Fruit fly (Drosophila melanogaster) whole organism, embryonic: ENCODE measurements around the gene CG14220.

Source experiments
- ATbp ChIP-seq: fragments of 200-800 bp; sonication (Bioruptor generic); optimal IDR thresholded peaks from 2 replicates; lab custom pipeline; 2017; ENCODE audit warnings: missing biosample characterization, mild to moderate bottlenecking, missing genetic modification characterization, missing genetic modification reagents
- CG10209 ChIP-seq: fragments of 200-800 bp; sonication (Bioruptor generic); optimal IDR thresholded peaks from 3 replicates; lab custom pipeline; 2017; ENCODE audit warnings: missing biosample characterization, mild to moderate bottlenecking, missing genetic modification characterization, missing genetic modification reagents
- CG10431 ChIP-seq: fragments of 200-800 bp; sonication (Bioruptor generic); optimal IDR thresholded peaks from 3 replicates; lab custom pipeline; 2018; ENCODE audit warnings: missing biosample characterization, mild to moderate bottlenecking, missing genetic modification characterization
- CG10565 ChIP-seq: fragments of 200-800 bp; sonication (Bioruptor generic); optimal IDR thresholded peaks from 3 replicates; lab custom pipeline; 2016; ENCODE audit warnings: missing biosample characterization, mild to moderate bottlenecking, missing genetic modification characterization
- CG12219 ChIP-seq: fragments of 200-800 bp; sonication (Bioruptor generic); optimal IDR thresholded peaks from 3 replicates; lab custom pipeline; 2018; ENCODE audit warnings: missing biosample characterization, mild to moderate bottlenecking, missing genetic modification characterization
- CG13424 ChIP-seq: fragments of 200-800 bp; sonication (Bioruptor generic); optimal IDR thresholded peaks from 2 replicates; lab custom pipeline; 2019; ENCODE audit warnings: missing biosample characterization, mild to moderate bottlenecking, missing genetic modification characterization, moderate library complexity
- CG13624 ChIP-seq: fragments of 200-800 bp; sonication (Bioruptor generic); optimal IDR thresholded peaks from 2 replicates; lab custom pipeline; 2016; ENCODE audit warnings: missing biosample characterization, missing genetic modification characterization
- CG14050 ChIP-seq: fragments of 200-800 bp; sonication (Bioruptor generic); IDR thresholded peaks from 3 replicates; pipeline ENCODE4 v1.3.6; 2022; ENCODE audit warnings: missing biosample characterization, missing genetic modification characterization
- CG15601 ChIP-seq: fragments of 200-800 bp; sonication (Bioruptor generic); optimal IDR thresholded peaks from 3 replicates; lab custom pipeline; 2019; ENCODE audit warnings: missing biosample characterization, mild to moderate bottlenecking, missing genetic modification characterization, moderate library complexity
- CG16779 ChIP-seq: fragments of 200-800 bp; sonication (Bioruptor generic); IDR thresholded peaks from 2 replicates; pipeline ENCODE4 v1.3.6; 2022; ENCODE audit warnings: missing biosample characterization, missing genetic modification characterization
- CG3065 ChIP-seq: fragments of 200-800 bp; sonication (Bioruptor generic); optimal IDR thresholded peaks from 2 replicates; lab custom pipeline; 2016; ENCODE audit warnings: missing biosample characterization, missing genetic modification characterization
- CG31224 ChIP-seq: fragments of 200-800 bp; sonication (Bioruptor generic); IDR thresholded peaks from 2 replicates; pipeline ENCODE4 v1.3.6; 2022; ENCODE audit warnings: missing biosample characterization, missing genetic modification characterization
- CG3163 ChIP-seq: fragments of 200-800 bp; sonication (Bioruptor generic); optimal IDR thresholded peaks from 3 replicates; lab custom pipeline; 2016; ENCODE audit warnings: missing biosample characterization, missing genetic modification characterization
- CG32772 ChIP-seq: fragments of 200-800 bp; sonication (Bioruptor generic); IDR thresholded peaks from 2 replicates; pipeline ENCODE4 v1.3.6; 2022; ENCODE audit warnings: missing biosample characterization, missing genetic modification characterization
- CG33213 ChIP-seq: fragments of 200-800 bp; sonication (Bioruptor generic); optimal IDR thresholded peaks from 3 replicates; lab custom pipeline; 2016; ENCODE audit warnings: missing biosample characterization, missing genetic modification characterization
- CG3407 ChIP-seq: fragments of 200-800 bp; sonication (Bioruptor generic); optimal IDR thresholded peaks from 2 replicates; lab custom pipeline; 2018; ENCODE audit warnings: missing biosample characterization, mild to moderate bottlenecking, missing genetic modification characterization
- CG34224 ChIP-seq: fragments of 200-800 bp; sonication (Bioruptor generic); IDR thresholded peaks from 3 replicates; pipeline ENCODE4 v1.3.6; 2022; ENCODE audit warnings: missing biosample characterization, missing genetic modification characterization; ENCODE audit not compliant: partially characterized antibody
- CG3838 ChIP-seq: fragments of 200-800 bp; sonication (Bioruptor generic); optimal IDR thresholded peaks from 3 replicates; lab custom pipeline; 2016; ENCODE audit warnings: missing biosample characterization, missing genetic modification characterization
- CG6654 ChIP-seq: fragments of 200-800 bp; sonication (Bioruptor generic); optimal IDR thresholded peaks from 2 replicates; lab custom pipeline; 2017; ENCODE audit warnings: missing biosample characterization, mild to moderate bottlenecking, missing genetic modification characterization
- CG6689 ChIP-seq: fragments of 200-800 bp; sonication (Bioruptor generic); IDR thresholded peaks from 2 replicates; pipeline ENCODE4 v1.3.6; 2022; ENCODE audit warnings: missing biosample characterization, missing genetic modification characterization
- CG8478 ChIP-seq: fragments of >200 bp; optimal IDR thresholded peaks from 2 replicates; lab custom pipeline; 2018
- H15 ChIP-seq: fragments of 200-800 bp; sonication (Bioruptor generic); IDR thresholded peaks from 3 replicates; pipeline ENCODE4 v1.3.6; 2022; ENCODE audit warnings: missing biosample characterization, missing genetic modification characterization
- Hey ChIP-seq: fragments of 200-800 bp; sonication (Bioruptor generic); optimal IDR thresholded peaks from 3 replicates; lab custom pipeline; 2018; ENCODE audit warnings: missing biosample characterization, mild to moderate bottlenecking, missing genetic modification characterization
- Hr78 ChIP-seq, 2 experiments: fragments of 200-800 bp in 1 of 2; fragments of >200 bp in 1 of 2; sonication (Bioruptor generic) in 1 of 2; optimal IDR thresholded peaks; 2 replicates each; lab custom pipeline; 2017 to 2019; ENCODE audit warnings: missing biosample characterization in 2 of 2, missing genetic modification characterization in 2 of 2, mild to moderate bottlenecking in 1 of 2, moderate library complexity in 1 of 2
- Hsf ChIP-seq: fragments of 200-800 bp; sonication (Bioruptor generic); optimal IDR thresholded peaks from 3 replicates; lab custom pipeline; 2016; ENCODE audit warnings: missing biosample characterization, missing genetic modification characterization
- Kr ChIP-seq: fragments of 200-800 bp; sonication (Bioruptor generic); optimal IDR thresholded peaks from 2 replicates; lab custom pipeline; 2017; ENCODE audit warnings: missing biosample characterization, mild to moderate bottlenecking, missing genetic modification characterization
- MESR4 ChIP-seq: fragments of 200-800 bp; sonication (Bioruptor generic); optimal IDR thresholded peaks from 2 replicates; lab custom pipeline; 2018; ENCODE audit warnings: missing biosample characterization, mild to moderate bottlenecking, missing genetic modification characterization, moderate library complexity
- Mes4 ChIP-seq: fragments of 200-800 bp; sonication (Bioruptor generic); optimal IDR thresholded peaks from 2 replicates; lab custom pipeline; 2016; ENCODE audit warnings: missing biosample characterization, missing genetic modification characterization
- Myb ChIP-seq: fragments of 200-800 bp; sonication (Bioruptor generic); optimal IDR thresholded peaks from 2 replicates; lab custom pipeline; 2016; ENCODE audit warnings: missing biosample characterization, missing genetic modification characterization
- Opbp ChIP-seq: fragments of 200-800 bp; sonication (Bioruptor generic); IDR thresholded peaks from 3 replicates; pipeline ENCODE4 v1.3.6; 2022; ENCODE audit warnings: missing biosample characterization, missing genetic modification characterization; ENCODE audit not compliant: partially characterized antibody
- Optix ChIP-seq: fragments of 200-800 bp; sonication (Bioruptor generic); IDR thresholded peaks from 3 replicates; pipeline ENCODE4 v1.3.6; 2022; ENCODE audit warnings: missing biosample characterization, missing genetic modification characterization
- Poxn ChIP-seq: fragments of 200-800 bp; sonication (Bioruptor generic); IDR thresholded peaks from 2 replicates; pipeline ENCODE4 v1.3.6; 2022; ENCODE audit warnings: missing biosample characterization, missing genetic modification characterization
- Sox102F ChIP-seq: fragments of 200-800 bp; sonication (Bioruptor generic); optimal IDR thresholded peaks from 2 replicates; lab custom pipeline; 2018; ENCODE audit warnings: missing biosample characterization, mild to moderate bottlenecking, missing genetic modification characterization, moderate library complexity
- Stat92E ChIP-seq, 3 experiments: fragments of >200 bp in 2 of 3; fragments of 200-800 bp in 1 of 3; sonication (Bioruptor generic) in 1 of 3; optimal IDR thresholded peaks; 2 replicates each; lab custom pipeline; 2017 to 2019; ENCODE audit warnings: missing biosample characterization in 3 of 3, missing genetic modification characterization in 3 of 3, mild to moderate bottlenecking in 1 of 3, moderate library complexity in 1 of 3
- bcd ChIP-seq: fragments of 200-800 bp; sonication (Bioruptor generic); optimal IDR thresholded peaks from 2 replicates; lab custom pipeline; 2017; ENCODE audit warnings: missing biosample characterization, mild to moderate bottlenecking, missing genetic modification characterization
- br ChIP-seq: fragments of >200 bp; optimal IDR thresholded peaks from 2 replicates; lab custom pipeline; 2017
- caup ChIP-seq: fragments of 200-800 bp; sonication (Bioruptor generic); optimal IDR thresholded peaks from 3 replicates; lab custom pipeline; 2017; ENCODE audit warnings: missing biosample characterization, mild to moderate bottlenecking, missing genetic modification characterization, moderate library complexity; ENCODE audit not compliant: severe bottlenecking
- cg ChIP-seq: fragments of 200-800 bp; sonication (Bioruptor generic); optimal IDR thresholded peaks from 3 replicates; lab custom pipeline; 2019; ENCODE audit warnings: missing biosample characterization, mild to moderate bottlenecking, missing genetic modification characterization, moderate library complexity
- esg ChIP-seq: fragments of 200-800 bp; sonication (Bioruptor generic); conservative IDR thresholded peaks from 2 replicates; pipeline ENCODE4 v1.3.6; 2022; ENCODE audit warnings: missing biosample characterization, missing genetic modification characterization
- fd102C ChIP-seq: fragments of 200-800 bp; sonication (Bioruptor generic); optimal IDR thresholded peaks from 2 replicates; lab custom pipeline; 2018; ENCODE audit warnings: missing biosample characterization, mild to moderate bottlenecking, missing genetic modification characterization, moderate library complexity
- fd64A ChIP-seq: fragments of 200-800 bp; sonication (Bioruptor generic); optimal IDR thresholded peaks from 3 replicates; lab custom pipeline; 2018; ENCODE audit warnings: missing biosample characterization, mild to moderate bottlenecking, missing genetic modification characterization
- ftz-f1 ChIP-seq: fragments of 200-800 bp; sonication (Bioruptor generic); optimal IDR thresholded peaks from 2 replicates; lab custom pipeline; 2016; ENCODE audit warnings: missing biosample characterization, missing genetic modification characterization
- gsb ChIP-seq: fragments of 200-800 bp; sonication (Bioruptor generic); IDR thresholded peaks from 2 replicates; pipeline ENCODE4 v1.3.6; 2022; ENCODE audit warnings: missing biosample characterization, missing genetic modification characterization
- hth ChIP-seq: fragments of >200 bp; optimal IDR thresholded peaks from 2 replicates; lab custom pipeline; 2017; ENCODE audit warnings: inconsistent platforms
- klu ChIP-seq: fragments of 200-800 bp; sonication (Bioruptor generic); IDR thresholded peaks from 2 replicates; pipeline ENCODE4 v1.3.6; 2022; ENCODE audit warnings: missing biosample characterization, missing genetic modification characterization
- lola ChIP-seq, 3 experiments: fragments of >200 bp in 2 of 3; fragments of 200-800 bp in 1 of 3; sonication (Bioruptor generic) in 1 of 3; optimal IDR thresholded peaks; 2 replicates each; lab custom pipeline; 2017 to 2019; ENCODE audit warnings: missing biosample characterization in 3 of 3, missing genetic modification characterization in 3 of 3, mild to moderate bottlenecking in 1 of 3, moderate library complexity in 1 of 3
- oc ChIP-seq: fragments of 200-800 bp; sonication (Bioruptor generic); optimal IDR thresholded peaks from 2 replicates; lab custom pipeline; 2018; ENCODE audit warnings: missing biosample characterization, mild to moderate bottlenecking, missing genetic modification characterization, moderate library complexity
- prd ChIP-seq, 3 experiments: fragments of >200 bp in 2 of 3; fragments of 200-800 bp in 1 of 3; sonication (Bioruptor generic) in 1 of 3; optimal IDR thresholded peaks in 2 of 3; IDR thresholded peaks in 1 of 3; 2 replicates in 2 of 3; 3 replicates in 1 of 3; pipeline versions ENCODE4 v1.3.6 to Lab custom; 2017 to 2022; ENCODE audit warnings: missing biosample characterization in 1 of 3, missing genetic modification characterization in 1 of 3
- scrt ChIP-seq: fragments of 200-800 bp; sonication (Bioruptor generic); optimal IDR thresholded peaks from 2 replicates; lab custom pipeline; 2018; ENCODE audit warnings: missing biosample characterization, mild to moderate bottlenecking, missing genetic modification characterization, moderate library complexity
- wdn ChIP-seq: fragments of 200-800 bp; sonication (Bioruptor generic); IDR thresholded peaks from 2 replicates; pipeline ENCODE4 v1.3.6; 2022; ENCODE audit warnings: missing biosample characterization, missing genetic modification characterization
- zen2 ChIP-seq: fragments of 200-800 bp; sonication (Bioruptor generic); IDR thresholded peaks from 3 replicates; pipeline ENCODE4 v1.3.6; 2022; ENCODE audit warnings: missing biosample characterization, missing genetic modification characterization; ENCODE audit not compliant: partially characterized antibody

Gene CG14220

dm6 chrX:19604997-19605396, 3.3 kb upstream of the CG14220 start, which contains the start of gene CG14207 (continued):
- TF ChIP-seq fd102C (GFP tag; lab: Kevin White, UChicago) (no peak), CG32772 (GFP tag; lab: Robert Waterston, UW) (no peak), br (lab: Kevin White, UChicago) (no peak), Kr (no peak), Sox102F (GFP tag; lab: Kevin White, UChicago) (no peak), esg (GFP tag; lab: Robert Waterston, UW) (no peak), oc (tag; lab: Kevin White, UChicago) (no peak), CG13424 (no peak), CG3065 (no peak), CG10431 (GFP tag; lab: Kevin White, UChicago) (no peak), scrt (GFP tag; lab: Kevin White, UChicago) (peak; percentile 37), Hr78 (GFP tag; optimal IDR thresholded peaks at IDR 0.05; lab: Kevin White, UChicago) (no peak), CG14050 (GFP tag; lab: Robert Waterston, UW) (no peak), Stat92E (GFP tag; optimal IDR thresholded peaks at IDR 0.05; lab: Kevin White, UChicago) (no peak), CG15601 (tag; lab: Kevin White, UChicago) (peak; percentile 10), Hsf (GFP tag; lab: Kevin White, UChicago) (no peak), hth (lab: Kevin White, UChicago) (no peak), caup (GFP tag; lab: Kevin White, UChicago) (peak; percentile 49), CG3838 (GFP tag; lab: Kevin White, UChicago) (no peak), CG16779 (GFP tag; lab: Robert Waterston, UW) (0 out of 2 replicates have a peak, but pooled peaks have one; percentile 40), Hey (tag; lab: Kevin White, UChicago) (no peak), CG31224 (no peak), CG34224 (GFP tag; lab: Robert Waterston, UW) (peak; percentile 73), CG6689 (no peak), CG3407 (no peak), cg (GFP tag; lab: Kevin White, UChicago) (peak; percentile 0), H15 (no peak), CG8478 (lab: Kevin White, UChicago) (no peak), wdn (no peak), bcd (GFP tag; lab: Kevin White, UChicago) (no peak), CG13624 (GFP tag; lab: Kevin White, UChicago) (peak; percentile 56), zen2 (GFP tag; lab: Robert Waterston, UW) (peak; percentile 67), prd (optimal IDR thresholded peaks at IDR 0.05; lab: Kevin White, UChicago) (no peak), prd (GFP tag; IDR thresholded peaks at IDR 0.05; lab: Robert Waterston, UW) (no peak), CG6654 (GFP tag; lab: Kevin White, UChicago) (no peak), Mes4 (GFP tag; lab: Kevin White, UChicago) (no peak), CG12219 (GFP tag; lab: Kevin White, UChicago) (no peak), gsb (GFP tag; lab: Robert Waterston, UW) (0 out of 2 replicates have a peak, but pooled peaks have one; percentile 8), Myb (GFP tag; lab: Kevin White, UChicago) (peak; percentile 28), lola (GFP tag; optimal IDR thresholded peaks at IDR 0.05; lab: Kevin White, UChicago) (no peak), MESR4 (GFP tag; lab: Kevin White, UChicago) (peak; percentile 22), ftz-f1 (GFP tag; lab: Kevin White, UChicago) (no peak), CG3163 (GFP tag; lab: Kevin White, UChicago) (peak; percentile 19), ATbp (no peak), CG33213 (no peak), Optix (GFP tag; lab: Robert Waterston, UW) (no peak), Opbp (GFP tag; lab: Robert Waterston, UW) (peak; percentile 86), Poxn (GFP tag; lab: Robert Waterston, UW) (no peak), CG10565 (GFP tag; lab: Kevin White, UChicago) (no peak), CG10209 (no peak), fd64A (no peak), klu (GFP tag; lab: Robert Waterston, UW) (no peak)
